Fruit fly (Drosophila melanogaster) whole organism: ENCODE results near the gene CG10669.

Experiments used
- CG8478 ChIP-seq: fragments of >200 bp; optimal IDR thresholded peaks from 2 replicates; lab custom pipeline; 2018; ENCODE audit warnings: inconsistent platforms
- Dll ChIP-seq: fragments of >200 bp; optimal IDR thresholded peaks from 2 replicates; lab custom pipeline; 2017
- EcR ChIP-seq, 2 experiments: fragments of >200 bp; optimal IDR thresholded peaks; 2 replicates each; lab custom pipeline; 2017; ENCODE audit warnings: missing biosample characterization in 2 of 2, missing genetic modification characterization in 2 of 2, missing genetic modification reagents in 2 of 2
- pan ChIP-seq: fragments of >200 bp; optimal IDR thresholded peaks from 2 replicates; lab custom pipeline; 2017
- psq ChIP-seq: fragments of >200 bp; optimal IDR thresholded peaks from 2 replicates; lab custom pipeline; 2017
- usp ChIP-seq: fragments of >200 bp; optimal IDR thresholded peaks from 2 replicates; lab custom pipeline; 2017; ENCODE audit warnings: missing biosample characterization, missing genetic modification characterization, mixed read lengths

Gene CG10669

DNA sequence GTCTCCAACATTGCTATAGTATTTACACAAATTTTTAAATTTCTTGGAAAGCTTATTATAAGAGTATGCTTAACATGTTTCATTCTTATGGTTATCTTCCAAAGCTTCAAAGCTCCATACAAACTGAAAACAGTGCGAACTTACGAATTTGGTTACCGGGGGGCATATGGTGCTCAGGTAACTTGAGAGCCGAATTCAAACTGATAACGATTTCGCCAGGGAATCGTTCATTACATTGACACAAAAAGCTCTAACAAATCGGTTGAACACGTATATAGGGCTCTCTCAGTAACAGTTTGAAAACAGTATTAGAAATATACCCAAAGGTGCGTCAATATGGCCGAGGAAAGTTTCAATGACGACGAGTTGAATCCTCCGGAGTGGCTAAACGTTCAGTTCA, 34.5 kb downstream of the CG10669 start, which contains the start of gene CG13659:
CG13659 (plus strand) TSS at position 317 of the 400 bp plus-strand sequence.
- no peak for TF ChIP-seq usp (GFP tag; lab: Kevin White, UChicago)
- no peak for TF ChIP-seq pan
- no peak for TF ChIP-seq Dll
- TF ChIP-seq psq (lab: Kevin White, UChicago) = no peak
- no peak for TF ChIP-seq EcR (GFP tag; optimal IDR thresholded peaks at IDR 0.05; lab: Kevin White, UChicago)

DNA sequence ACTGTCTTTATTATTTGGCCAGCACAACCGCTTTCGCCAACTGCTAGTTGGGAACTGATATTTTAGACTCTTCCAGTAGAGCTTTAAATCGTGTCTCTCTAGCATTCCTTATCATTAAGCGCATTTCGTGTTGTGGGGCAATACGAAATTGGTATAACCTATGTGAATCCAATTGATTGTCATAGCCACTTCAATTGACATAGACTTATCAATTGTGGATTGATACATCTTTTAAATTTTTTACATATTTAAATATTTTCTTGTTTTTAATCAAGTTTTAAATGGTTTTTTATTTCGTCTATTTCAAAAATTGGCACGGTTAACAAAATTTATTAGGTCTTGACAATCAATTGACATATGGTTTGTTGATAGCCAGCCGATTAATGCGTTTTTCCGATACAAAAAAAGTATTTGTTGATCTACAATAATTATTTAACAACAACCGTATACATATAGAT, 35.5 kb downstream of the CG10669 start, which contains the start of gene CG31288:
CG31288 (minus strand) TSS at position 51 of the 458 bp plus-strand sequence.
- no peak for TF ChIP-seq CG8478 (lab: Kevin White, UChicago)
- no peak for TF ChIP-seq EcR (GFP tag; optimal IDR thresholded peaks at IDR 0.05; lab: Kevin White, UChicago)
- no peak for TF ChIP-seq usp (GFP tag; lab: Kevin White, UChicago)
- no peak for TF ChIP-seq pan
- TF ChIP-seq Dll = no peak
- no peak for TF ChIP-seq psq (lab: Kevin White, UChicago)

DNA sequence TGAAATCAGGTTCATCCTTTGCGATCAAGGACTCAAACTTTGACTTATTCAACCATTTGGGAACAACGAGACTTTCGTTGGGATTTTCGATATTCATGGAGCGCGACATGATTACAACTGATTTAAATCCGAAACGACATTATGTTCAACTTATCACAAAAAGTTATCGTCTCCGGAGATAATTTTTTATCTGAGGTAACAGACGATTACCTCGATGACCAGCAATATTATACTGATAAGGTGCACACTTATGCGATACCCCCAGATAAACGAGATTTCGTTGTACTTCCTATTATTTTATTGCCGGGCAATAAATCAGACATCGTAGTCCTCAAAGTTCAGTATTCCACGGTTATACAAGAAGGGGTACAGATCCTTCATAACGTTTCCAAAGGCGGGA, 37.4 kb downstream of the CG10669 start, which contains the start of gene CG31097:
CG31097 (minus strand) TSS at position 101 of the 400 bp plus-strand sequence.
- TF ChIP-seq usp (GFP tag; lab: Kevin White, UChicago) (no peak), Dll (no peak), psq (lab: Kevin White, UChicago) (no peak), CG8478 (lab: Kevin White, UChicago) (no peak), EcR (GFP tag; optimal IDR thresholded peaks at IDR 0.05; lab: Kevin White, UChicago) (no peak), pan (no peak)

DNA sequence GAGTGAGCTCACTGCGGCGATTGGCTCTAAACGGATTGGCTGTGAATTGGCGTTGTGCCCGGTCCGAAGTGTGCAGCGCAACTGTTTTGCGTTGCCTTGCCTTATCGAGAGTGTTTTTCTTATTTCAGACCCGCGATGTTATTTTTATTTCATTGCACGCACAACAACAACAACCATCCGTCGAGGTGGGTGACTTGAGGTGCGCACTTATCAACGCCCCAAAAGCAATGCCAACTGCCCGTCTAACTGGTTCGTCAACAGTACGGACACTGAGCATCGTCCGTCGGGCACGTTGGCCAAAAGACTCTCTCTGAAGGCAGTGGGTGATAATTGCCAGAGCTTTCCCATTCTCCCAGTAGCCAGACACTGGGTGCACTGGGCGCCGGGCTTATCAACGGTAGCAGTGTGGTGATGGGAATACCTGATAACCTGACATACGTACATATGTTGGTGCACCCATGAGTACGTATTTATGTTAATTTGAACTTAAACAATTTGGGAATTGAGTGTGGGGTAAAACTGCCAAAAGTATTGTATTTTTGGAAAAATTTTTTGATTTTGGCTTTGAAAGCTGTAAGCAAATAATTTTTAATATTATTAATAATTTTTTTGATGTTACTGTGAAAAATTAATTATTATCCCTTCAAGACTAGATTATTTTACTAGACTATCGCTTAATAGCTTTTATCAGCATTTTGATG, 39.6 kb downstream of the CG10669 start, which contains the start of gene CG31102:
CG31102 (minus strand) TSS at position 275 of the 701 bp plus-strand sequence.
- TF ChIP-seq CG8478 (lab: Kevin White, UChicago) (no peak), psq (lab: Kevin White, UChicago) (no peak), EcR (GFP tag; optimal IDR thresholded peaks at IDR 0.05; lab: Kevin White, UChicago) (no peak), pan (no peak), Dll (no peak), usp (GFP tag; lab: Kevin White, UChicago) (no peak)

DNA sequence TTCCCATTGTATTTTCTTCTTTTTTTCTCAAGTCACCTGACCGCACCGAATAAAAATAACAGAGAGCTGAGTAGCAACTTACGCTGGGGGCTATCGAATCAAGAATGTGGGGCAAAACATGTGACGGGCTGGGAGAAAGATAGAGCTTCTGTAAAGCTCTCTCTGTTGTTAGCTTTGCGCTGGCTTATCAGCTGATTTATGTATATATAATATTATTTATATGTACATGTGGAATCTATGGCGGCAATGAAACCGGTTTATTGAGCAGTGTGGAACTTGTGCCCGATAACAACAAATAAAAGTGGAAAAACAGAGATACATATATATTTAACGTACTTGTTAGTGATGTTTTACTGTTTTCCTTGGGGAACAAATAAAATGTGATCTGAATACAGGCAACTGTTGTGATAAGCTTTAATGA, 42.2 kb downstream of the CG10669 start, which contains the start of gene CG31098:
CG31098 (minus strand) TSS at position 114 of the 421 bp plus-strand sequence.
- TF ChIP-seq pan (no peak), usp (GFP tag; lab: Kevin White, UChicago) (no peak), CG8478 (lab: Kevin White, UChicago) (no peak), Dll (no peak), psq (lab: Kevin White, UChicago) (no peak), EcR (GFP tag; optimal IDR thresholded peaks at IDR 0.05; lab: Kevin White, UChicago) (no peak)

DNA sequence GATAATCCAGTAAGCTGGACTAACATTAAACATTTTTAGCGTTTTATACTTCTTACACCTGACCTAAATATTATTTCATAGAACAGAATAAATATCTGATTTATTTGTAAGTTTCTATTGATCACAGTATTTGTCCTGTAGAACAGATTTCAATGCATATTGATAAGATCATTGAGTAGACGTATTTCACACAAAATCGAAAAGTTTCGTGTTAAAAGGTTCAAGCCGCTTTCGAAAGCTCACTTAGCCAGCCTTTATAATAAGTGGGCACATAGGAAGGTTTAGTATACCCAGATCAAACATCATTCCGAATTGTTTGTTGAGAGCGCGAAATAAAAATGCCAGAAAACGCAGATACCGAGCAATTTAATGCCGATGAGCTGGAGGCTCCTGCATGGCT, 45.5 kb downstream of the CG10669 start, which contains the start of gene CG11893:
CG11893 (plus strand) TSS at position 301 of the 400 bp plus-strand sequence.
- TF ChIP-seq psq (lab: Kevin White, UChicago) (no peak), EcR (GFP tag; optimal IDR thresholded peaks at IDR 0.05; lab: Kevin White, UChicago) (no peak), Dll (no peak)

DNA sequence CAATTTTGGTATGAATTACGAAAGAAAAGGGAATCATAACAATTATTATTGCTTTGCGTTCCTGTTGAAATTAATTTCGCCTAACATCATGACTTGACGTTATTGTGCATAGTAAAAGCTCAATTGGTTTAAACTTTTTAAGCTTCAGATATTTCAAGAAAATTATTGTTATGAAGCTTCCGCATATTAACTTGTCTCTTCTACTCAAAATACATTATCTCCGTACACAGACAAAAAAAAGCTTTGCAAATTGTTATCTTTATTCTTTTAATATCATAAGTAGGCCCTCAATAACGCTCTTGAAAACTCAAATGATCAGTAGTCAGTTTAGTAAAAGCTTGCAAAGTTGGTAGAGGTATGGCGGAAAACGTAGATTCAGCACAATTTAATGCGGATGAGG, 47.9 kb downstream of the CG10669 start, which contains the start of gene CG13658:
CG13658 (plus strand) TSS at position 347 of the 400 bp plus-strand sequence.
- TF ChIP-seq usp (GFP tag; lab: Kevin White, UChicago) (no peak), pan (no peak), CG8478 (lab: Kevin White, UChicago) (no peak), psq (lab: Kevin White, UChicago) (no peak), EcR (GFP tag; optimal IDR thresholded peaks at IDR 0.05; lab: Kevin White, UChicago) (no peak), Dll (no peak)

DNA sequence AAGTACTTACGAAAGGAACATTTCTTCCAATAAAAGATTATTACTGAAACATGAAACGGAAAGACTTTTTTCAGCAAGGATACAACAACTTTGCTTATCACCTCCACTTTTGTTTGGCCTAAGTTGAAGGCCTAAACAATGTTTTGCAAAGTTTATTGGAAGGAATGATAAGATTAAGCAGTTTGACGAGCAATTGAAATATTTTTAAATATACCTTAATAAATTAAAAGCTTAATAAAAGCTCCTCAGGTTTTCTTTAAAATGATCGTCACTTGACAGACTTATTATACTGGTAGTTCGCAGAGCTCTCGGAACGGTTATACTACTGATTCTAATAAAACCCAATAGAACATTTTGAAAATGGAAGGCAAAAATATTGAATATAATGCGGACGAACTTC, 49.9 kb downstream of the CG10669 start, which contains the start of gene CG31104:
CG31104 (plus strand) TSS at position 301 of the 400 bp plus-strand sequence.
- TF ChIP-seq Dll (no peak), pan (no peak), usp (GFP tag; lab: Kevin White, UChicago) (no peak), psq (lab: Kevin White, UChicago) (no peak), CG8478 (lab: Kevin White, UChicago) (no peak), EcR (GFP tag; optimal IDR thresholded peaks at IDR 0.05; lab: Kevin White, UChicago) (no peak)

DNA sequence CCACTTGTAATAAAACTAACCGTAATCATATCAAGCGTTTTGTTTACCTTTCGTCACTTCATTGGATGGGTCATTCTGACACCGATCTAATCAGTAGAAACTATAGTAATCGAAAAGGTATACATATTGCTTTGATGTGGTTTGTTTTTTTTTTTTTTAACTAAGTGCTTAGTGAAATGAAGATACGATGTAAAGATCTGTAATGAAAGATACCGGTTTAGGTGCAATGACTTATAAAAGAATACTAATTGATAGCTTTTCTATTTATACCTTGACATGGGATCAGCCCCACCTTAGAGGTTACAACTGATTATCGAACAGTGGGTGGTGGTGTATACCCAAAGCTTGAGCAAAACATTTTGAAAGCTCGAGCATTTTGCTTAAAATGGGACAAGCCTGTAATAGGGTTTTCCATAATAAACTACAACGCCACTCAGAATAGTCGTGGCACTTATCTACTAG, 51.8 kb downstream of the CG10669 start, which contains the start of gene CG31300:
CG31300 (plus strand) TSS at position 412 of the 462 bp plus-strand sequence.
- no peak for TF ChIP-seq psq (lab: Kevin White, UChicago)
- no peak for TF ChIP-seq pan
- no peak for TF ChIP-seq EcR (GFP tag; optimal IDR thresholded peaks at IDR 0.05; lab: Kevin White, UChicago)
- TF ChIP-seq Dll = no peak
- TF ChIP-seq usp (GFP tag; lab: Kevin White, UChicago) = no peak
- TF ChIP-seq CG8478 (lab: Kevin White, UChicago) = no peak
